Worm (Caenorhabditis elegans) whole organism, L2 larva: ENCODE measurements around the gene set-16.

ENCODE experiments used
- unc-62 ChIP-seq: fragments of 150-350 bp; optimal IDR thresholded peaks from 2 replicates; lab custom pipeline; 2014; ENCODE audit warnings: missing biosample characterization, missing genetic modification reagents, missing genetic modification characterization
- zag-1 ChIP-seq: fragments of 150-350 bp; optimal IDR thresholded peaks from 2 replicates; lab custom pipeline; 2014; ENCODE audit warnings: missing biosample characterization, missing genetic modification characterization

DNA sequence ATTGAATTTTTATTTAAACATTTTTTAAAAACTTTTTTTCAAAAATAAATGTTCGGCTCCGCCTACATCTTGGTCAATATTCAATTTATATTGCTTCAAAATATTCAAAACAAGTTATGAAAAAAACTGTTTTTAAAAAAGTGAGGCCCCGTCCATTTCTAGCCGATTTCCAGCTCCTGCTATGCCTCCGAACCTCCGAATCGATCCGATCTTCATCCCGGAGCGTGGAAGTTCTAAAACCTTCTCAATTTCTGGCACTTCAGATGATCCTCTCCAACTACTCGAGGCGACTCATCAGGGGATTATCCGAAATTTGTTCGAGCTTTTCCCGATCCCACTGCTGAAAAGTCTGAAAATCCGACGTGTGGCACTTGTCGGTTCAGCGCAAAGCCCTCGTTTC lies 29.5 kb upstream of the set-16 start:
- TF ChIP-seq zag-1 (tag; lab: Kevin White, UChicago) (no peak), unc-62 (GFP tag; lab: Kevin White, UChicago) (no peak)
